Worm (Caenorhabditis elegans): Measurements from ENCODE around the gene C02D5.2.

DNA sequence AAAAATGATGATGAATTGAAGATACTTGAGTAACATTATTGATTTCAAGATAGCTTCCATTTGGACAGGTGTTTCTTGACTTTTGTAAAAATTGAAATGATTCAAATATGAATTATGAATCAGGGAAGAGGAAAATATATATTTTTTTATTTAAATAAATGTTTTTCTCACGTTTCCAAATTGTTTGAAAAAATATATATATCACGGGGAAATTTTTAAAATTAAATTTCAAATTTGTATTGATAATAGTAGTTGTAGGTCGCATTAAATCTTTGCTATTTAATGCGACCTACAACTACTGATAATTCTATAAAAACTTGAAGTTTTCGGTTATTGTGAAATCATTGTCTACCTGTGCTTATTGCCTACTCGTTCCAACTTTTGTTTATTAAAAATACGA, 37.2 kb upstream of the C02D5.2 start, which contains the start of gene ZC21.8:
- TF ChIP-seq lin-15B (tag; optimal IDR thresholded peaks at IDR 0.05), result no peak
- TF ChIP-seq tag-97 (GFP tag; IDR thresholded peaks at IDR 0.05), result no peak
- TF ChIP-seq ces-1 (GFP tag; optimal IDR thresholded peaks at IDR 0.05), result no peak

Data from whole organism, L4 larva.